Worm (Caenorhabditis elegans) whole organism, L1 larva: ENCODE results near the gene tmem-138.
A peak's percentile ranks its signal among the peaks of the same experiment; 100 is the strongest.

Experiments
- ama-1 ChIP-seq: fragments of 150-350 bp; optimal IDR thresholded peaks from 2 replicates; lab custom pipeline; 2014
- blmp-1 ChIP-seq: fragments of 150-350 bp; optimal IDR thresholded peaks from 2 replicates; lab custom pipeline; 2014; ENCODE audit warnings: missing biosample characterization, missing genetic modification characterization
- efl-3 ChIP-seq: fragments of 200-800 bp; sonication (Bioruptor generic); optimal IDR thresholded peaks from 2 replicates; lab custom pipeline; 2018; ENCODE audit warnings: mild to moderate bottlenecking, missing genetic modification characterization, missing compliant biosample characterization
- lin-39 ChIP-seq: fragments of 150-350 bp; optimal IDR thresholded peaks from 2 replicates; lab custom pipeline; 2014; ENCODE audit warnings: missing biosample characterization, missing genetic modification reagents, missing genetic modification characterization
- nhr-11 ChIP-seq: fragments of 150-350 bp; optimal IDR thresholded peaks from 2 replicates; lab custom pipeline; 2014; ENCODE audit warnings: missing biosample characterization, missing genetic modification characterization
- nhr-12 ChIP-seq: sonication (generic microtip); optimal IDR thresholded peaks from 2 replicates; lab custom pipeline; 2017; ENCODE audit warnings: missing biosample characterization, missing genetic modification characterization
- nhr-71 ChIP-seq: sonication (generic microtip); optimal IDR thresholded peaks from 2 replicates; lab custom pipeline; 2016; ENCODE audit warnings: mild to moderate bottlenecking, missing genetic modification characterization, moderate library complexity, missing compliant biosample characterization
- skn-1 ChIP-seq: fragments of 150-350 bp; optimal IDR thresholded peaks from 2 replicates; lab custom pipeline; 2014; ENCODE audit warnings: missing biosample characterization, missing genetic modification characterization
- sox-4 ChIP-seq: sonication (generic microtip); optimal IDR thresholded peaks from 2 replicates; lab custom pipeline; 2016; ENCODE audit warnings: missing genetic modification characterization, missing compliant biosample characterization
- unc-130 ChIP-seq: fragments of 150-350 bp; optimal IDR thresholded peaks from 2 replicates; lab custom pipeline; 2017; ENCODE audit warnings: missing biosample characterization, missing genetic modification characterization, inconsistent platforms
- unc-86 ChIP-seq: sonication (generic microtip); optimal IDR thresholded peaks from 2 replicates; lab custom pipeline; 2016; ENCODE audit warnings: missing genetic modification characterization, missing compliant biosample characterization

ce11 chrII:8143278-8143931 lies 13.7 kb upstream of the tmem-138 start, which contains the start of the genes ints-11 and rpl-10:
- no peak for TF ChIP-seq ama-1
- TF ChIP-seq lin-39 (tag; lab: Kevin White, UChicago) = no peak
- no peak for TF ChIP-seq nhr-12 (tag; lab: Kevin White, UChicago)
- TF ChIP-seq nhr-11 = no peak
- TF ChIP-seq skn-1 (tag; lab: Kevin White, UChicago) = peak; percentile 56
- peak; percentile 65 for TF ChIP-seq nhr-71
- no peak for TF ChIP-seq sox-4
- TF ChIP-seq efl-3 (GFP tag; lab: Kevin White, UChicago) = no peak
- TF ChIP-seq blmp-1 (tag; lab: Kevin White, UChicago) = peak; percentile 66
- peak; percentile 58 for TF ChIP-seq unc-130 (tag; lab: Kevin White, UChicago)
- no peak for TF ChIP-seq unc-86
